Worm (Caenorhabditis elegans): ENCODE data around the gene eco-1.

ce11 chrIII:7343389-7343788 is 15.5 kb downstream of the eco-1 start, which contains the start of gene F08F8.6:
- TF ChIP-seq W03F9.2 (tag; optimal IDR thresholded peaks at IDR 0.05) = no peak
- no peak for TF ChIP-seq him-1 (tag; optimal IDR thresholded peaks at IDR 0.05)

Data from whole organism, L4/young adult.